Fruit fly (Drosophila melanogaster) whole organism, embryonic: ENCODE data around the gene smash.

ENCODE experiments used
- Adf1 ChIP-seq: fragments of 200-800 bp; sonication (Bioruptor generic); IDR thresholded peaks from 2 replicates; pipeline ENCODE4 v1.3.6; 2022; ENCODE audit warnings: missing biosample characterization, missing genetic modification characterization
- B-H1 ChIP-seq: fragments of 200-800 bp; sonication (Bioruptor generic); IDR thresholded peaks from 3 replicates; pipeline ENCODE4 v1.3.6; 2022; ENCODE audit warnings: missing biosample characterization, missing genetic modification characterization
- CG11093 ChIP-seq: fragments of 200-800 bp; sonication (Bioruptor generic); IDR thresholded peaks from 3 replicates; pipeline ENCODE4 v1.3.6; 2022; ENCODE audit warnings: missing biosample characterization, missing genetic modification characterization
- CG12391 ChIP-seq: fragments of 200-800 bp; sonication (Bioruptor generic); optimal IDR thresholded peaks from 3 replicates; lab custom pipeline; 2018; ENCODE audit warnings: missing biosample characterization, mild to moderate bottlenecking, missing genetic modification characterization, moderate library complexity
- CG14965 ChIP-seq: fragments of 200-800 bp; sonication (Bioruptor generic); optimal IDR thresholded peaks from 2 replicates; lab custom pipeline; 2016; ENCODE audit warnings: missing biosample characterization, missing genetic modification characterization, borderline replicate concordance
- CG15269 ChIP-seq: fragments of 200-800 bp; sonication (Bioruptor generic); optimal IDR thresholded peaks from 2 replicates; lab custom pipeline; 2018; ENCODE audit warnings: missing biosample characterization, mild to moderate bottlenecking, missing genetic modification characterization, moderate library complexity
- CG15601 ChIP-seq: fragments of 200-800 bp; sonication (Bioruptor generic); optimal IDR thresholded peaks from 3 replicates; lab custom pipeline; 2019; ENCODE audit warnings: missing biosample characterization, mild to moderate bottlenecking, missing genetic modification characterization, moderate library complexity
- CG16815 ChIP-seq: fragments of 200-800 bp; sonication (Bioruptor generic); optimal IDR thresholded peaks from 3 replicates; lab custom pipeline; 2017; ENCODE audit warnings: missing biosample characterization, mild to moderate bottlenecking, missing genetic modification characterization
- CG2199 ChIP-seq: fragments of 200-800 bp; sonication (Bioruptor generic); IDR thresholded peaks from 3 replicates; pipeline ENCODE4 v1.3.6; 2022; ENCODE audit warnings: missing biosample characterization, missing genetic modification characterization
- CG3838 ChIP-seq: fragments of 200-800 bp; sonication (Bioruptor generic); optimal IDR thresholded peaks from 3 replicates; lab custom pipeline; 2016; ENCODE audit warnings: missing biosample characterization, missing genetic modification characterization
- CG4404 ChIP-seq: fragments of 200-800 bp; sonication (Bioruptor generic); IDR thresholded peaks from 2 replicates; pipeline ENCODE4 v1.3.6; 2022; ENCODE audit warnings: missing biosample characterization, missing genetic modification characterization
- CG6791 ChIP-seq: fragments of 200-800 bp; sonication (Bioruptor generic); IDR thresholded peaks from 3 replicates; pipeline ENCODE4 v1.3.6; 2022; ENCODE audit warnings: missing biosample characterization, missing genetic modification characterization; ENCODE audit not compliant: partially characterized antibody
- CG8765 ChIP-seq: fragments of 200-800 bp; sonication (Bioruptor generic); IDR thresholded peaks from 2 replicates; pipeline ENCODE4 v1.3.6; 2022; ENCODE audit warnings: missing biosample characterization, missing genetic modification characterization
- CG9215 ChIP-seq: fragments of 200-800 bp; sonication (Bioruptor generic); IDR thresholded peaks from 2 replicates; pipeline ENCODE4 v1.3.6; 2022; ENCODE audit warnings: missing biosample characterization, missing genetic modification characterization
- CG9932 ChIP-seq: fragments of 200-800 bp; sonication (Bioruptor generic); IDR thresholded peaks from 2 replicates; pipeline ENCODE4 v1.3.6; 2022; ENCODE audit warnings: missing biosample characterization, missing genetic modification characterization
- Elba2 ChIP-seq: fragments of 200-800 bp; sonication (Bioruptor generic); optimal IDR thresholded peaks from 3 replicates; lab custom pipeline; 2016; ENCODE audit warnings: missing biosample characterization, missing genetic modification characterization
- Hand ChIP-seq: fragments of 200-800 bp; sonication (Bioruptor generic); optimal IDR thresholded peaks from 2 replicates; lab custom pipeline; 2017; ENCODE audit warnings: mild to moderate bottlenecking, missing biosample characterization, missing genetic modification reagents, missing genetic modification characterization
- Max ChIP-seq: fragments of 200-800 bp; sonication (Bioruptor generic); optimal IDR thresholded peaks from 2 replicates; lab custom pipeline; 2016; ENCODE audit warnings: missing biosample characterization, mild to moderate bottlenecking, missing genetic modification characterization
- Med ChIP-seq: fragments of 200-800 bp; sonication (Bioruptor generic); peaks from one replicate; lab custom pipeline; 2016; ENCODE audit warnings: missing biosample characterization, missing genetic modification characterization, mild to moderate bottlenecking, inconsistent platforms, moderate library complexity
- Meics ChIP-seq: fragments of 200-800 bp; sonication (Bioruptor generic); optimal IDR thresholded peaks from 2 replicates; lab custom pipeline; 2017; ENCODE audit warnings: missing biosample characterization, mild to moderate bottlenecking, missing genetic modification characterization
- Nf-YC ChIP-seq: fragments of 200-800 bp; optimal IDR thresholded peaks from 3 replicates; lab custom pipeline; 2019; ENCODE audit warnings: missing biosample characterization, mild to moderate bottlenecking, missing genetic modification characterization, moderate library complexity
- Oaz ChIP-seq: fragments of 200-800 bp; sonication (Bioruptor generic); IDR thresholded peaks from 2 replicates; pipeline ENCODE4 v1.3.6; 2022; ENCODE audit warnings: missing biosample characterization, missing genetic modification characterization
- Pdp1 ChIP-seq, 2 experiments: fragments of 200-800 bp; sonication (Bioruptor generic); optimal IDR thresholded peaks; 3 replicates each; lab custom pipeline; 2016; ENCODE audit warnings: missing biosample characterization in 2 of 2, missing genetic modification characterization in 2 of 2, mild to moderate bottlenecking in 1 of 2, moderate library complexity in 1 of 2
- Stat92E ChIP-seq, 3 experiments: fragments of >200 bp in 2 of 3; fragments of 200-800 bp in 1 of 3; sonication (Bioruptor generic) in 1 of 3; optimal IDR thresholded peaks; 2 replicates each; lab custom pipeline; 2017 to 2019; ENCODE audit warnings: missing biosample characterization in 3 of 3, missing genetic modification characterization in 3 of 3, mild to moderate bottlenecking in 1 of 3, moderate library complexity in 1 of 3
- Trl ChIP-seq, 3 experiments: fragments of >200 bp in 2 of 3; fragments of 200-800 bp in 1 of 3; sonication (Bioruptor generic) in 1 of 3; optimal IDR thresholded peaks; 2 replicates in 1 of 3; 3 replicates in 2 of 3; lab custom pipeline; 2016 to 2017; ENCODE audit warnings: missing biosample characterization in 1 of 3, missing genetic modification characterization in 1 of 3
- chinmo ChIP-seq: fragments of 200-800 bp; sonication (Bioruptor generic); IDR thresholded peaks from 4 replicates; pipeline ENCODE4 v1.3.6; 2022; ENCODE audit warnings: missing biosample characterization, missing genetic modification characterization; ENCODE audit not compliant: partially characterized antibody
- crol ChIP-seq: fragments of 200-800 bp; sonication (Bioruptor generic); IDR thresholded peaks from 2 replicates; pipeline ENCODE4 v1.3.6; 2022; ENCODE audit warnings: missing biosample characterization, missing genetic modification characterization
- gem ChIP-seq: fragments of 200-800 bp; sonication (Bioruptor generic); optimal IDR thresholded peaks from 2 replicates; lab custom pipeline; 2019; ENCODE audit warnings: missing biosample characterization, mild to moderate bottlenecking, missing genetic modification characterization, moderate library complexity
- hth ChIP-seq: fragments of >200 bp; optimal IDR thresholded peaks from 2 replicates; lab custom pipeline; 2017; ENCODE audit warnings: inconsistent platforms
- jing ChIP-seq: fragments of 200-800 bp; sonication (Bioruptor generic); optimal IDR thresholded peaks from 2 replicates; lab custom pipeline; 2018; ENCODE audit warnings: missing biosample characterization, mild to moderate bottlenecking, missing genetic modification characterization
- knrl ChIP-seq: fragments of 200-800 bp; sonication (Bioruptor generic); IDR thresholded peaks from 3 replicates; pipeline ENCODE4 v1.3.6; 2022; ENCODE audit warnings: missing biosample characterization, missing genetic modification characterization; ENCODE audit not compliant: partially characterized antibody
- lab ChIP-seq: fragments of 200-800 bp; sonication (Bioruptor generic); optimal IDR thresholded peaks from 3 replicates; lab custom pipeline; 2017; ENCODE audit warnings: missing biosample characterization, missing genetic modification characterization, mild to moderate bottlenecking, moderate library complexity, missing genetic modification reagents
- onecut ChIP-seq: fragments of 200-800 bp; sonication (Bioruptor generic); IDR thresholded peaks from 2 replicates; pipeline ENCODE4 v1.3.6; 2022; ENCODE audit warnings: missing biosample characterization, missing genetic modification characterization
- peb ChIP-seq: fragments of 200-800 bp; sonication (Bioruptor generic); IDR thresholded peaks from 2 replicates; pipeline ENCODE4 v1.3.6; 2022; ENCODE audit warnings: missing biosample characterization, missing genetic modification characterization
- repo ChIP-seq: fragments of 200-800 bp; sonication (Bioruptor generic); optimal IDR thresholded peaks from 2 replicates; lab custom pipeline; 2016; ENCODE audit warnings: missing biosample characterization, missing genetic modification characterization
- sens ChIP-seq: fragments of 200-800 bp; sonication (Bioruptor generic); peaks from one replicate; lab custom pipeline; 2016; ENCODE audit warnings: missing biosample characterization, missing genetic modification characterization
- tio ChIP-seq: fragments of 200-800 bp; sonication (Bioruptor generic); optimal IDR thresholded peaks from 2 replicates; lab custom pipeline; 2017; ENCODE audit warnings: missing biosample characterization, missing genetic modification characterization, inconsistent platforms

The smash gene

DNA sequence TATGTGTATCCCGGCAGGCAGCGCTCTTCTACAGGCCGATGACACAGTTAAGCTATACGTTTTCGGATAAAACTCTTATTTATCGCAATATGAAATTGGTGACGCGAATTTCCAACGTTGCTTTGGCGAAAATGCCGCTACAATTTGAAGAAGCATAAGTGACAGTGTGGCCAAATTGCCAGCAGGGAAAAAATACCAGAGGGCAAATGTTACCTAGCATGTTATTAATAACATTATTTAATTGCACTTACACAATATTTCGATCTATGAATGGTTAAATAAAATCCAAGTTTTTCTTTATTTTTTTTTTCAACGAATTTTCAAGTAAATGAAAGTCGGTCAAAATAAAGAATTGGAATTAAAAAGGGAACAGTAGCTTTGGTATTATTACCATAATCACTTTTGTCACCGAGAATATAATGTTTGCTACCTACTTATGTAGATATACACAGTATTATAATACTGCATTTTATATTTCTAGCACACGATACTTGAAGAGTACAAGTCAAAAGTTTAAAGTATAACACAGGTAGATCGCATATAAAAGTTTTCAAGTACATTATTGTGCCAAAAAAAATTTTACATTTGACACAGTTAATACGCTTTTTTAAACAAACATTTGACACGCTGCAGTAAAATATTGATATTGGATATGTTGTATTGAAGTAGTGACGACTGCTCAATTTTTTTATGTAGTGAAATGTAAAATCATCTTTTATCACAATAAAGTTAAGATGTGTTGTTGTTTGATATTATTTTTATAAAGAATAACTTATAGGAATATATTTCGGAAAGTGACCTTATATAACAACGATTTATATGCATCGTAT, 89.7 kb downstream of the smash start, which contains the start of gene tacc (continued):
- TF ChIP-seq B-H1 (no peak), CG2199 (GFP tag; lab: Robert Waterston, UW) (peak; percentile 88; the same call in 2 of the 3 replicates), CG15269 (tag; lab: Kevin White, UChicago) (no peak), Meics (GFP tag; lab: Kevin White, UChicago) (peak; percentile 40), peb (no peak), lab (GFP tag; lab: Kevin White, UChicago) (no peak), CG12391 (tag; lab: Kevin White, UChicago) (no peak), Oaz (GFP tag; lab: Robert Waterston, UW) (no peak), CG16815 (no peak), CG9932 (GFP tag; lab: Robert Waterston, UW) (no peak), CG6791 (GFP tag; lab: Robert Waterston, UW) (no peak; the same call in 2 of the 3 replicates), chinmo (GFP tag; lab: Robert Waterston, UW) (no peak), Adf1 (GFP tag; lab: Robert Waterston, UW) (no peak), CG14965 (GFP tag; lab: Kevin White, UChicago) (no peak), knrl (GFP tag; lab: Robert Waterston, UW) (peak; percentile 35; the same call in 1 of the 3 replicates), CG15601 (no peak), CG11093 (GFP tag; lab: Robert Waterston, UW) (no peak), repo (GFP tag; lab: Kevin White, UChicago) (no peak), Max (GFP tag; lab: Kevin White, UChicago) (no peak), crol (GFP tag; lab: Robert Waterston, UW) (no peak), CG3838 (GFP tag; lab: Kevin White, UChicago) (no peak), Hand (GFP tag; lab: Kevin White, UChicago) (no peak), CG8765 (GFP tag; lab: Robert Waterston, UW) (no peak), jing (GFP tag; lab: Kevin White, UChicago) (no peak)

dm6 chr3R:4749735-4750134, 90.4 kb downstream of the smash start, which contains the start of gene atms:
Gene atms, plus strand, starts transcription at chr3R:4750035.
- no peak for TF ChIP-seq Nf-YC (tag; lab: Kevin White, UChicago)
- peak in 1 of 3 experiments; percentile 8 for TF ChIP-seq Stat92E (GFP tag; optimal IDR thresholded peaks at IDR 0.05; lab: Kevin White, UChicago)
- TF ChIP-seq gem (tag; lab: Kevin White, UChicago) = no peak
- peak; percentile 23 for TF ChIP-seq Elba2 (GFP tag; lab: Kevin White, UChicago)
- peak; percentile 38 for TF ChIP-seq Med
- peak in 1 of 2 experiments; percentile 12 for TF ChIP-seq Trl (optimal IDR thresholded peaks at IDR 0.05; lab: Kevin White, UChicago)
- TF ChIP-seq Trl (GFP tag; optimal IDR thresholded peaks at IDR 0.05; lab: Kevin White, UChicago) = no peak
- TF ChIP-seq onecut (GFP tag; lab: Robert Waterston, UW) = peak; percentile 8; the same call in 1 of the 2 replicates
- TF ChIP-seq hth = no peak
- peak; percentile 36 for TF ChIP-seq sens (GFP tag; lab: Kevin White, UChicago)
- peak; percentile 10; the same call in 1 of the 2 replicates for TF ChIP-seq CG9215 (GFP tag; lab: Robert Waterston, UW)

dm6 chr3R:4761372-4761771, 102.0 kb downstream of the smash start:
- TF ChIP-seq Pdp1 (GFP tag; optimal IDR thresholded peaks at IDR 0.05; lab: Kevin White, UChicago) (peak in 1 of 2 experiments; percentile 9), CG4404 (GFP tag; lab: Robert Waterston, UW) (no peak), tio (peak; percentile 6)
